Fruit fly (Drosophila melanogaster): Measurements from ENCODE around the gene SmB.

SmB gene

DNA sequence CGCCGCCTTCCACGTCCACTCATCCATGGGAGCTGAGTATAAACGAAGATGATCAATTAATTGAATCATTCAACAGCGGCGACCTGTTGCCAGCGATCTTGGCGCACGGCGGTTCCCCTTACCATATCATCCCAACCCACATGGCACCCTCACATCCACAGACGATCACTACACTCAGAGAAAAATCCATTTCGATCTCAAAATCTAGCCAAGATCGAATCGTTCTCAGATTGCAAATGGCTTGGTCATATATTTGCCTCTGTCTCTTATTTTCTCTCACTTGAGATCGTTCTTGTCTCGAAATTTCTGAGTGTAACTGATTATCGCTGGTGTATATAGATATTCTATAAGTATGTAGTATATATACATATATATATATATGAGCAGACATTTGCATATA is 42.0 kb upstream of the SmB start (continued):
- TF ChIP-seq tna (GFP tag; IDR thresholded peaks at IDR 0.05; ENCODE audit: partially characterized antibody): no peak
- peak; percentile 40 for TF ChIP-seq CG6254 (GFP tag; optimal IDR thresholded peaks at IDR 0.05)
- no peak for TF ChIP-seq Hey (tag; optimal IDR thresholded peaks at IDR 0.05)
- TF ChIP-seq ken (GFP tag; IDR thresholded peaks at IDR 0.05): peak; percentile 55; the same call in 1 of the 3 replicates
- TF ChIP-seq CG3847 (GFP tag; IDR thresholded peaks at IDR 0.05): peak; percentile 56
- TF ChIP-seq dmrt11E (tag; optimal IDR thresholded peaks at IDR 0.05): no peak
- peak; percentile 61 for TF ChIP-seq grau (tag; optimal IDR thresholded peaks at IDR 0.05)
- TF ChIP-seq Aef1 (GFP tag; IDR thresholded peaks at IDR 0.05): peak; percentile 63
- TF ChIP-seq CG8924 (tag; optimal IDR thresholded peaks at IDR 0.05): peak; percentile 42
- no peak for TF ChIP-seq jumu (GFP tag; optimal IDR thresholded peaks at IDR 0.05)
- no peak for TF ChIP-seq Deaf1 (tag; optimal IDR thresholded peaks at IDR 0.05)
- peak; percentile 77 for TF ChIP-seq CG2678 (tag; optimal IDR thresholded peaks at IDR 0.05)
- no peak for TF ChIP-seq Atf3 (GFP tag; optimal IDR thresholded peaks at IDR 0.05)
- TF ChIP-seq CG9215 (GFP tag; IDR thresholded peaks at IDR 0.05): no peak; the same call in 1 of the 2 replicates
- no peak for TF ChIP-seq NC2β (GFP tag; optimal IDR thresholded peaks at IDR 0.05)
- peak; percentile 18 to 71 for TF ChIP-seq dpn (GFP tag; optimal IDR thresholded peaks at IDR 0.05)
- 0 out of 2 replicates have a peak, but pooled peaks have one; percentile 46 for TF ChIP-seq gsb (GFP tag; IDR thresholded peaks at IDR 0.05)
- TF ChIP-seq YL-1 (GFP tag; optimal IDR thresholded peaks at IDR 0.05): no peak
- no peak for TF ChIP-seq twi (tag; optimal IDR thresholded peaks at IDR 0.05)
- no peak for TF ChIP-seq Sry-β (GFP tag; optimal IDR thresholded peaks at IDR 0.05)
- TF ChIP-seq nmo (GFP tag; optimal IDR thresholded peaks at IDR 0.05): peak; percentile 52
- no peak for TF ChIP-seq fd64A (GFP tag; optimal IDR thresholded peaks at IDR 0.05)
- no peak for TF ChIP-seq psq (GFP tag; optimal IDR thresholded peaks at IDR 0.05)
- 0 out of 3 replicates have a peak, but pooled peaks have one; percentile 46 for TF ChIP-seq Optix (GFP tag; IDR thresholded peaks at IDR 0.05)
- peak; percentile 58; the same call in 1 of the 3 replicates for TF ChIP-seq ase (GFP tag; IDR thresholded peaks at IDR 0.05)
- no peak for TF ChIP-seq fd102C (GFP tag; optimal IDR thresholded peaks at IDR 0.05)
- peak; percentile 36 for TF ChIP-seq ems (GFP tag; optimal IDR thresholded peaks at IDR 0.05)
- TF ChIP-seq HLHmδ (GFP tag; optimal IDR thresholded peaks at IDR 0.05): no peak
- TF ChIP-seq stwl (tag; optimal IDR thresholded peaks at IDR 0.05): no peak
- peak; percentile 20; the same call in 1 of the 3 replicates for TF ChIP-seq CG7357 (GFP tag; IDR thresholded peaks at IDR 0.05)
- peak; percentile 79 for TF ChIP-seq lab (GFP tag; optimal IDR thresholded peaks at IDR 0.05)
- TF ChIP-seq CG32532 (GFP tag; IDR thresholded peaks at IDR 0.05): peak; percentile 82
- TF ChIP-seq bcd (GFP tag; optimal IDR thresholded peaks at IDR 0.05): peak; percentile 48
- TF ChIP-seq sens-2 (GFP tag; IDR thresholded peaks at IDR 0.05): peak; percentile 29; the same call in 1 of the 2 replicates
- peak; percentile 6 to 8 for TF ChIP-seq chif (GFP tag; optimal IDR thresholded peaks at IDR 0.05)
- no peak for TF ChIP-seq Hand (GFP tag; optimal IDR thresholded peaks at IDR 0.05)
- TF ChIP-seq Lhr (GFP tag; optimal IDR thresholded peaks at IDR 0.05): no peak
- no peak for TF ChIP-seq CG11398 (GFP tag; optimal IDR thresholded peaks at IDR 0.05)
- no peak for TF ChIP-seq Sin3A (optimal IDR thresholded peaks at IDR 0.05)
- peak; percentile 35 for TF ChIP-seq CG15601 (tag; optimal IDR thresholded peaks at IDR 0.05)
- peak; percentile 23 for TF ChIP-seq scrt (GFP tag; optimal IDR thresholded peaks at IDR 0.05)
- no peak for TF ChIP-seq CG18764 (GFP tag; optimal IDR thresholded peaks at IDR 0.05)
- TF ChIP-seq CG14965 (GFP tag; optimal IDR thresholded peaks at IDR 0.05; ENCODE audit: borderline replicate concordance): no peak
- TF ChIP-seq Lpt (GFP tag; optimal IDR thresholded peaks at IDR 0.05): no peak
- no peak for TF ChIP-seq ash1 (GFP tag; optimal IDR thresholded peaks at IDR 0.05)
- TF ChIP-seq CG11696 (GFP tag; IDR thresholded peaks at IDR 0.05): no peak
- no peak for TF ChIP-seq CG9797 (GFP tag; optimal IDR thresholded peaks at IDR 0.05)
- no peak for TF ChIP-seq Hr39 (optimal IDR thresholded peaks at IDR 0.05)
- TF ChIP-seq CG15696 (tag; optimal IDR thresholded peaks at IDR 0.05): no peak
- peak; percentile 75 for TF ChIP-seq slbo (GFP tag; IDR thresholded peaks at IDR 0.05)
- no peak for TF ChIP-seq bigmax (GFP tag; optimal IDR thresholded peaks at IDR 0.05)
- TF ChIP-seq CG15479 (GFP tag; optimal IDR thresholded peaks at IDR 0.05): no peak
